Worm (Caenorhabditis elegans) whole organism, L1 larva: ENCODE measurements around the gene C46E10.3.

ENCODE experiments used
- C04F5.9 ChIP-seq: sonication (generic microtip); optimal IDR thresholded peaks from 2 replicates; lab custom pipeline; 2016; ENCODE audit warnings: missing genetic modification characterization, missing compliant biosample characterization
- C16A3.4 ChIP-seq: fragments of 150-350 bp; optimal IDR thresholded peaks from 2 replicates; lab custom pipeline; 2014; ENCODE audit warnings: missing biosample characterization, missing genetic modification characterization
- aha-1 ChIP-seq: fragments of 150-350 bp; optimal IDR thresholded peaks from 2 replicates; lab custom pipeline; 2014; ENCODE audit warnings: missing biosample characterization, missing genetic modification characterization
- aly-2 ChIP-seq: fragments of 150-350 bp; optimal IDR thresholded peaks from 2 replicates; lab custom pipeline; 2014; ENCODE audit warnings: missing biosample characterization, missing genetic modification characterization
- ama-1 ChIP-seq: fragments of 150-350 bp; optimal IDR thresholded peaks from 2 replicates; lab custom pipeline; 2014
- blmp-1 ChIP-seq: fragments of 150-350 bp; optimal IDR thresholded peaks from 2 replicates; lab custom pipeline; 2014; ENCODE audit warnings: missing biosample characterization, missing genetic modification characterization
- ceh-88 ChIP-seq: fragments of 200-800 bp; sonication (Bioruptor generic); IDR thresholded peaks from 2 replicates; pipeline ENCODE4 v1.3.6; 2022; ENCODE audit warnings: missing genetic modification characterization, missing compliant biosample characterization
- ces-1 ChIP-seq: fragments of 150-350 bp; optimal IDR thresholded peaks from 2 replicates; lab custom pipeline; 2014; ENCODE audit warnings: missing biosample characterization, missing genetic modification reagents, missing genetic modification characterization
- dsc-1 ChIP-seq: sonication (generic microtip); optimal IDR thresholded peaks from 2 replicates; lab custom pipeline; 2016; ENCODE audit warnings: mild to moderate bottlenecking, missing genetic modification characterization, missing compliant biosample characterization
- egl-13 ChIP-seq: sonication (generic microtip); optimal IDR thresholded peaks from 2 replicates; lab custom pipeline; 2016; ENCODE audit warnings: missing genotype, missing genetic modification reagents, missing genetic modification characterization, missing compliant biosample characterization
- egl-27 ChIP-seq, 2 experiments: fragments of 150-350 bp in 1 of 2; sonication (generic microtip); optimal IDR thresholded peaks; 3 replicates each; lab custom pipeline; 2017 to 2018; ENCODE audit warnings: missing biosample characterization in 2 of 2, missing genetic modification characterization in 2 of 2, missing genetic modification reagents in 2 of 2
- elt-2 ChIP-seq: sonication (generic microtip); optimal IDR thresholded peaks from 2 replicates; lab custom pipeline; 2016; ENCODE audit warnings: missing genetic modification characterization, mild to moderate bottlenecking, inconsistent platforms, missing compliant biosample characterization, missing genetic modification reagents
- elt-3 ChIP-seq, 6 experiments: fragments of 150-350 bp in 1 of 6; sonication (generic microtip); optimal IDR thresholded peaks; 2 replicates each; lab custom pipeline; 2017 to 2018; ENCODE audit warnings: missing biosample characterization in 6 of 6, missing genetic modification characterization in 6 of 6, inconsistent platforms in 1 of 6
- fkh-10 ChIP-seq: sonication (generic microtip); optimal IDR thresholded peaks from 2 replicates; lab custom pipeline; 2017; ENCODE audit warnings: missing biosample characterization, missing genetic modification reagents, missing genetic modification characterization
- fkh-8 ChIP-seq: sonication (generic microtip); optimal IDR thresholded peaks from 2 replicates; lab custom pipeline; 2016; ENCODE audit warnings: mild to moderate bottlenecking, missing genetic modification characterization, missing compliant biosample characterization
- grh-1 ChIP-seq: fragments of 200-800 bp; sonication (Bioruptor generic); IDR thresholded peaks from 2 replicates; pipeline ENCODE4 v1.3.6; 2022; ENCODE audit warnings: missing genetic modification reagents, missing genetic modification characterization, missing compliant biosample characterization
- irx-1 ChIP-seq: sonication (generic microtip); optimal IDR thresholded peaks from 2 replicates; lab custom pipeline; 2016; ENCODE audit warnings: missing genetic modification characterization, missing compliant biosample characterization
- jun-1 ChIP-seq: fragments of 150-350 bp; optimal IDR thresholded peaks from 2 replicates; lab custom pipeline; 2014; ENCODE audit warnings: missing biosample characterization, missing genetic modification reagents, missing genetic modification characterization
- lin-15B ChIP-seq: fragments of 150-350 bp; sonication (generic microtip); optimal IDR thresholded peaks from 3 replicates; lab custom pipeline; 2014; ENCODE audit warnings: missing biosample characterization, missing genetic modification characterization
- lin-35 ChIP-seq, 2 experiments: fragments of 150-350 bp; optimal IDR thresholded peaks; 2 replicates each; lab custom pipeline; 2014; ENCODE audit warnings: missing biosample characterization in 2 of 2, missing genetic modification characterization in 2 of 2, missing genetic modification reagents in 2 of 2
- mdl-1 ChIP-seq, 2 experiments: fragments of 150-350 bp; optimal IDR thresholded peaks; 2 replicates each; lab custom pipeline; 2014 to 2017; ENCODE audit warnings: missing biosample characterization in 2 of 2, missing genetic modification characterization in 2 of 2, inconsistent platforms in 1 of 2
- mep-1 ChIP-seq: fragments of 150-350 bp; optimal IDR thresholded peaks from 2 replicates; lab custom pipeline; 2014; ENCODE audit warnings: missing biosample characterization, missing genetic modification characterization
- nhr-11 ChIP-seq: fragments of 150-350 bp; optimal IDR thresholded peaks from 2 replicates; lab custom pipeline; 2014; ENCODE audit warnings: missing biosample characterization, missing genetic modification characterization
- nhr-12 ChIP-seq: sonication (generic microtip); optimal IDR thresholded peaks from 2 replicates; lab custom pipeline; 2017; ENCODE audit warnings: missing biosample characterization, missing genetic modification characterization
- nhr-20 ChIP-seq: sonication (generic microtip); optimal IDR thresholded peaks from 2 replicates; lab custom pipeline; 2016; ENCODE audit warnings: mild to moderate bottlenecking, missing genetic modification characterization, missing compliant biosample characterization
- nhr-28 ChIP-seq: fragments of 150-350 bp; optimal IDR thresholded peaks from 2 replicates; lab custom pipeline; 2014; ENCODE audit warnings: missing biosample characterization, missing genetic modification characterization
- nhr-47 ChIP-seq: sonication (generic microtip); optimal IDR thresholded peaks from 2 replicates; lab custom pipeline; 2016; ENCODE audit warnings: mild to moderate bottlenecking, missing genetic modification characterization, moderate library complexity, missing compliant biosample characterization
- nhr-71 ChIP-seq: sonication (generic microtip); optimal IDR thresholded peaks from 2 replicates; lab custom pipeline; 2016; ENCODE audit warnings: mild to moderate bottlenecking, missing genetic modification characterization, moderate library complexity, missing compliant biosample characterization
- nhr-76 ChIP-seq: sonication (generic microtip); optimal IDR thresholded peaks from 2 replicates; lab custom pipeline; 2017; ENCODE audit warnings: missing biosample characterization, missing genetic modification characterization
- nhr-77 ChIP-seq: fragments of 150-350 bp; optimal IDR thresholded peaks from 2 replicates; lab custom pipeline; 2014; ENCODE audit warnings: missing biosample characterization, missing genetic modification characterization
- nhr-90 ChIP-seq: sonication (generic microtip); optimal IDR thresholded peaks from 2 replicates; lab custom pipeline; 2016; ENCODE audit warnings: mild to moderate bottlenecking, missing genetic modification characterization, missing compliant biosample characterization; ENCODE audit not compliant: poor library complexity
- pag-3 ChIP-seq: sonication (generic microtip); optimal IDR thresholded peaks from 2 replicates; lab custom pipeline; 2017; ENCODE audit warnings: missing genetic modification characterization, mild to moderate bottlenecking, missing compliant biosample characterization, antibody characterized with exemption, borderline replicate concordance; ENCODE audit not compliant: insufficient read depth
- pax-3 ChIP-seq: fragments of 200-800 bp; sonication (Bioruptor generic); optimal IDR thresholded peaks from 2 replicates; lab custom pipeline; 2018; ENCODE audit warnings: mild to moderate bottlenecking, missing genetic modification characterization, moderate library complexity, missing compliant biosample characterization
- skn-1 ChIP-seq: fragments of 150-350 bp; optimal IDR thresholded peaks from 2 replicates; lab custom pipeline; 2014; ENCODE audit warnings: missing biosample characterization, missing genetic modification characterization
- snpc-4 ChIP-seq: fragments of 150-350 bp; optimal IDR thresholded peaks from 2 replicates; lab custom pipeline; 2014; ENCODE audit warnings: missing biosample characterization, missing genetic modification characterization
- sup-37 ChIP-seq: fragments of 200-800 bp; sonication (Bioruptor generic); optimal IDR thresholded peaks from 2 replicates; lab custom pipeline; 2018; ENCODE audit warnings: mild to moderate bottlenecking, missing genetic modification characterization, missing compliant biosample characterization
- swsn-7 ChIP-seq: sonication (generic microtip); optimal IDR thresholded peaks from 2 replicates; lab custom pipeline; 2016; ENCODE audit warnings: missing genetic modification characterization, missing compliant biosample characterization
- tbx-2 ChIP-seq: sonication (generic microtip); optimal IDR thresholded peaks from 2 replicates; lab custom pipeline; 2016; ENCODE audit warnings: missing genetic modification characterization, missing compliant biosample characterization
- unc-130 ChIP-seq: fragments of 150-350 bp; optimal IDR thresholded peaks from 2 replicates; lab custom pipeline; 2017; ENCODE audit warnings: missing biosample characterization, missing genetic modification characterization, inconsistent platforms
- xbp-1 ChIP-seq: sonication (generic microtip); optimal IDR thresholded peaks from 2 replicates; lab custom pipeline; 2016; ENCODE audit warnings: missing genetic modification characterization, missing compliant biosample characterization
- zip-4 ChIP-seq: fragments of 200-800 bp; sonication (Bioruptor generic); optimal IDR thresholded peaks from 2 replicates; lab custom pipeline; 2018; ENCODE audit warnings: mild to moderate bottlenecking, missing genetic modification characterization, moderate library complexity, missing compliant biosample characterization

The C46E10.3 gene

DNA sequence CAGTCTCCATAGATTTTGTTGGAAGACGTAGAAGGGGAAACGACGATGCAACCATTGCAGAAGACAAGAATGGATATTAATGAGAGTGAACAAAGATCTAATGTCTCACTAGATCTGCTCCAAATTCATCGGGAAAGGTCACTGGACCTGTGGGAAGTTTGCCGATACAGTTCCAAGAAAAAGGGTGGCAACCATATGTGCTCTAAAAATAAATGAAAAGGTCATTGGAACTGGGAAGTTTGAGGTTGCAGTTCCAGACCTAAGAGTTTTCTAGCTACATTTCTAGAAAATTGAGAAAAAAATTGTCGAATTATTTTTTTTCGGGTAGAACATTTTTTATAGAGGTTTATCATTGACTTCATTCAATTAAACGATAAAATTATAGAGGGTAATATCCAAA is 26.3 kb downstream of the C46E10.3 start, which contains the start of gene fbxb-92:
Gene fbxb-92, minus strand, starts transcription at position 101 of the 400 bp plus-strand sequence.
- no peak for TF ChIP-seq ama-1
- TF ChIP-seq snpc-4: no peak
- TF ChIP-seq aha-1 (tag; lab: Kevin White, UChicago): no peak
- no peak for TF ChIP-seq elt-3 (tag; optimal IDR thresholded peaks at IDR 0.05; lab: Kevin White, UChicago)
- no peak for TF ChIP-seq nhr-12 (tag; lab: Kevin White, UChicago)
- no peak for TF ChIP-seq lin-15B
- no peak for TF ChIP-seq unc-130 (tag; lab: Kevin White, UChicago)
- no peak for TF ChIP-seq nhr-28 (tag; lab: Kevin White, UChicago)
- no peak for TF ChIP-seq xbp-1 (tag; lab: Kevin White, UChicago)
- no peak for TF ChIP-seq mdl-1 (tag; optimal IDR thresholded peaks at IDR 0.05; lab: Kevin White, UChicago)

DNA sequence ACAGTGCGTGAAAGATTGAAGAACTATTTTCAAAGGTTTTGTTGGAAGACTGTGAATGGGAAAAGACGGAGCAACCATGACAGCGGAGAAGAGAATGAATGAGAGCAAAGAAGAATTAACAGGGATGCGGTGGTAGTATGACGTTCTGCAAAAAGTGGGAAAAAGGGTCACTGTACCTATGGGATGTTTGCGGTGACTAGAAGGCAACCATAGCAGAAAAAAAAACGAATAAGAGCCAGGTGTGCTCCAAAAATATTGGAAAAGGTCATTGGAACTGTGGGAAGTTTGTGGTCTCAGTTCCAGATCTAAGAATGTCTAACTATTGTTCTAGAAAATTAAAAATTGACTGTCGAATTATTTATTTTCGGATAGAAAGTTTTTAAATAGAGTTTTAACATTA is 27.6 kb downstream of the C46E10.3 start, which contains the start of gene fbxb-90:
Gene fbxb-90, minus strand, starts transcription at position 101 of the 400 bp plus-strand sequence.
- TF ChIP-seq ama-1 (no peak), nhr-20 (tag; lab: Kevin White, UChicago) (no peak), pax-3 (tag; lab: Kevin White, UChicago) (no peak), nhr-47 (tag; lab: Kevin White, UChicago) (no peak), ces-1 (no peak), jun-1 (tag; lab: Kevin White, UChicago) (no peak), lin-35 (GFP tag; optimal IDR thresholded peaks at IDR 0.05; lab: Kevin White, UChicago) (no peak), nhr-76 (tag; lab: Kevin White, UChicago) (no peak), irx-1 (tag; lab: Kevin White, UChicago) (no peak), aly-2 (tag; lab: Kevin White, UChicago) (no peak), swsn-7 (no peak), nhr-11 (tag; lab: Kevin White, UChicago) (no peak), pag-3 (tag; lab: Kevin White, UChicago) (no peak), nhr-77 (tag; lab: Kevin White, UChicago) (no peak), elt-2 (tag; lab: Kevin White, UChicago) (no peak), mdl-1 (tag; optimal IDR thresholded peaks at IDR 0.05; lab: Kevin White, UChicago) (no peak), ceh-88 (GFP tag; lab: Robert Waterston, UW) (no peak), C16A3.4 (tag; lab: Kevin White, UChicago) (no peak)

DNA sequence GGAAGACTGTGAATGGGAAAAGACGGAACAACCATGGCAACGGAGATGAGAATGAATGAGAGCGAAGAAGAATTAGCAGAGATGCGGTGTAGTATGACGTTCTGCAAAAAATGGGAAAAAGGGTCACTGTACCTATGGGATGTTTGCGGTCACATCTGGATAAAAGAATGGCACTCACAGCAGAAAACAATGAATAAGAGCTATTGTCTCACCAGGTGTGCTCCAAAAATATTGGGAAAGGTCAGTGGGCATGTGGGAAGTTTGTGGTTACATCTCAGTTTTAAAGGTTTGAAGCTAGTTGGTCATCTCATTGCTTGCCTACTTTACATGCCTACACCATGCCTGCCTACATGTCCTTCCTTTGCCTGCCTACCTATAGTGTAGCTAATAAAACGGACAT is 29.6 kb downstream of the C46E10.3 start, which contains the start of gene fbxb-91:
Gene fbxb-91, minus strand, starts transcription at position 101 of the 400 bp plus-strand sequence.
- TF ChIP-seq lin-35 (GFP tag; optimal IDR thresholded peaks at IDR 0.05; lab: Kevin White, UChicago) (no peak), egl-13 (tag; lab: Kevin White, UChicago) (no peak), sup-37 (GFP tag; lab: Kevin White, UChicago) (no peak), grh-1 (GFP tag; lab: Robert Waterston, UW) (no peak), egl-27 (tag; optimal IDR thresholded peaks at IDR 0.05; lab: Kevin White, UChicago) (no peak), skn-1 (tag; lab: Kevin White, UChicago) (no peak), C04F5.9 (tag; lab: Kevin White, UChicago) (no peak), nhr-71 (tag; lab: Kevin White, UChicago) (no peak), fkh-8 (tag; lab: Kevin White, UChicago) (no peak)
- TF ChIP-seq, all 84 proteins: peak for 0

DNA sequence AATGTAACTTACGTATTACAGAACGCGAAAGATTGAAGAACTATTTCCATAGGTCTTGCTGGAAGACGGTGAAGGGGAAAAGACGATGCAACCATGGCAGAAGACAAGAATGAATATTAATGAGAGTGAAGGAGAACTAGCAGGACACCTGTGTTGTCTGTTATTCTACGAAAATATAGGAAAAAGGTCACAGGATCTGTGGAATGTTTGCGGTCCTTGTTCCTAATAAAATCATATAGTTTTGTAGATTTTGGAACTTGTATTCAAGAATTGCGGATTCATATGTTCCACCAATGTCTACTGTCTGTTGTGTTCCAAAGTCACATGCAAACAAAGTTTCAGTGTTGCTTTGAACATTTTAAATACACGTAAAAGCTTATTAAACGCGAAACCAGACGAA is 31.1 kb downstream of the C46E10.3 start, which contains the start of gene sdz-11:
Gene sdz-11, minus strand, starts transcription at position 101 of the 400 bp plus-strand sequence.
- no peak for TF ChIP-seq fkh-10 (GFP tag; lab: Kevin White, UChicago)
- no peak for TF ChIP-seq blmp-1 (tag; lab: Kevin White, UChicago)
- no peak for TF ChIP-seq zip-4 (GFP tag; lab: Kevin White, UChicago)
- no peak for TF ChIP-seq C16A3.4 (tag; lab: Kevin White, UChicago)
- no peak for TF ChIP-seq nhr-71 (tag; lab: Kevin White, UChicago)
- TF ChIP-seq xbp-1 (tag; lab: Kevin White, UChicago): no peak
- no peak for TF ChIP-seq mep-1 (tag; lab: Kevin White, UChicago)
- no peak for TF ChIP-seq dsc-1 (tag; lab: Kevin White, UChicago)
- TF ChIP-seq tbx-2 (tag; lab: Kevin White, UChicago): no peak
- no peak for TF ChIP-seq aly-2 (tag; lab: Kevin White, UChicago)
- TF ChIP-seq nhr-90 (tag; lab: Kevin White, UChicago): no peak
- TF ChIP-seq, all 84 proteins: peak for 0
